Fruit fly (Drosophila melanogaster): ENCODE measurements around the gene CDase.

dm6 chr3R:30416765-30417274 is 42.5 kb upstream of the CDase start:
- no peak for TF ChIP-seq lz (GFP tag; optimal IDR thresholded peaks at IDR 0.05)
- no peak for TF ChIP-seq CG15336 (GFP tag; IDR thresholded peaks at IDR 0.05)

Data from whole organism, prepupa.